Worm (Caenorhabditis elegans) whole organism, mixed stage, embryonic: ENCODE data around the gene sft-4.

Experiments
- M03D4.4 ChIP-seq: sonication (generic microtip); optimal IDR thresholded peaks from 2 replicates; lab custom pipeline; 2017; ENCODE audit warnings: mild to moderate bottlenecking, missing genetic modification characterization, missing compliant biosample characterization
- blmp-1 ChIP-seq: fragments of 150-350 bp; optimal IDR thresholded peaks from 2 replicates; lab custom pipeline; 2014; ENCODE audit warnings: missing biosample characterization, missing genetic modification characterization
- ceh-39 ChIP-seq: fragments of 150-350 bp; optimal IDR thresholded peaks from 2 replicates; lab custom pipeline; 2014; ENCODE audit warnings: missing biosample characterization, missing genetic modification characterization
- ceh-43 ChIP-seq: fragments of 200-800 bp; sonication (Bioruptor generic); optimal IDR thresholded peaks from 2 replicates; lab custom pipeline; 2018; ENCODE audit warnings: mild to moderate bottlenecking, missing genetic modification characterization, moderate library complexity, missing compliant biosample characterization
- ceh-83 ChIP-seq: fragments of 200-800 bp; sonication (Bioruptor generic); optimal IDR thresholded peaks from 2 replicates; lab custom pipeline; 2018; ENCODE audit warnings: mild to moderate bottlenecking, missing genetic modification characterization, missing compliant biosample characterization
- ces-1 ChIP-seq: fragments of 150-350 bp; optimal IDR thresholded peaks from 2 replicates; lab custom pipeline; 2014; ENCODE audit warnings: missing biosample characterization, missing genetic modification reagents, missing genetic modification characterization
- drap-1 ChIP-seq: fragments of 200-800 bp; sonication (Bioruptor generic); optimal IDR thresholded peaks from 3 replicates; lab custom pipeline; 2018; ENCODE audit warnings: mild to moderate bottlenecking, missing genetic modification characterization, missing compliant biosample characterization
- elt-1 ChIP-seq: sonication (generic microtip); optimal IDR thresholded peaks from 2 replicates; lab custom pipeline; 2017; ENCODE audit warnings: missing genetic modification characterization, mild to moderate bottlenecking, missing compliant biosample characterization, antibody characterized with exemption, moderate library complexity, borderline replicate concordance; ENCODE audit not compliant: insufficient read depth
- elt-3 ChIP-seq: fragments of 150-350 bp; optimal IDR thresholded peaks from 2 replicates; lab custom pipeline; 2014; ENCODE audit warnings: missing biosample characterization, missing genetic modification characterization
- flh-1 ChIP-seq: fragments of 200-800 bp; sonication (Bioruptor generic); optimal IDR thresholded peaks from 2 replicates; lab custom pipeline; 2018; ENCODE audit warnings: mild to moderate bottlenecking, missing genetic modification characterization, moderate library complexity, missing compliant biosample characterization
- ham-2 ChIP-seq: fragments of 200-800 bp; sonication (Bioruptor generic); optimal IDR thresholded peaks from 2 replicates; lab custom pipeline; 2018; ENCODE audit warnings: mild to moderate bottlenecking, missing genetic modification characterization, missing compliant biosample characterization
- hlh-1 ChIP-seq: fragments of 150-350 bp; optimal IDR thresholded peaks from 2 replicates; lab custom pipeline; 2014; ENCODE audit warnings: missing biosample characterization, missing genetic modification reagents, missing genetic modification characterization
- lin-32 ChIP-seq: fragments of 200-800 bp; sonication (Bioruptor generic); optimal IDR thresholded peaks from 2 replicates; lab custom pipeline; 2018; ENCODE audit warnings: mild to moderate bottlenecking, missing genetic modification characterization, missing compliant biosample characterization
- lsy-2 ChIP-seq: fragments of 150-350 bp; optimal IDR thresholded peaks from 2 replicates; lab custom pipeline; 2014; ENCODE audit warnings: missing biosample characterization, missing genetic modification characterization
- mab-5 ChIP-seq: fragments of 150-350 bp; optimal IDR thresholded peaks from 2 replicates; lab custom pipeline; 2014; ENCODE audit warnings: missing biosample characterization, missing genetic modification characterization
- mep-1 ChIP-seq: fragments of 150-350 bp; optimal IDR thresholded peaks from 2 replicates; lab custom pipeline; 2017; ENCODE audit warnings: missing biosample characterization, missing genetic modification reagents, missing genetic modification characterization, inconsistent platforms
- mls-2 ChIP-seq: sonication (generic microtip); optimal IDR thresholded peaks from 2 replicates; lab custom pipeline; 2016; ENCODE audit warnings: mild to moderate bottlenecking, missing genetic modification characterization, moderate library complexity, missing compliant biosample characterization
- nhr-2 ChIP-seq: fragments of 150-350 bp; optimal IDR thresholded peaks from 2 replicates; lab custom pipeline; 2014; ENCODE audit warnings: missing biosample characterization, missing genetic modification characterization
- nhr-237 ChIP-seq: fragments of 150-350 bp; optimal IDR thresholded peaks from 2 replicates; lab custom pipeline; 2014; ENCODE audit warnings: missing biosample characterization, missing genetic modification characterization
- nhr-28 ChIP-seq: fragments of 150-350 bp; optimal IDR thresholded peaks from 2 replicates; lab custom pipeline; 2014; ENCODE audit warnings: missing biosample characterization, missing genetic modification characterization
- nhr-76 ChIP-seq: sonication (generic microtip); optimal IDR thresholded peaks from 2 replicates; lab custom pipeline; 2017; ENCODE audit warnings: missing biosample characterization, missing genetic modification characterization
- pha-4 ChIP-seq: fragments of 150-350 bp; optimal IDR thresholded peaks from 2 replicates; lab custom pipeline; 2018; ENCODE audit warnings: missing biosample characterization, missing genetic modification reagents, missing genetic modification characterization
- sem-2 ChIP-seq: fragments of 200-800 bp; sonication (Bioruptor generic); optimal IDR thresholded peaks from 2 replicates; lab custom pipeline; 2018; ENCODE audit warnings: mild to moderate bottlenecking, missing genetic modification characterization, missing compliant biosample characterization
- snpc-4 ChIP-seq: fragments of 150-350 bp; optimal IDR thresholded peaks from 2 replicates; lab custom pipeline; 2014; ENCODE audit warnings: missing biosample characterization, missing genetic modification characterization
- sptf-1 ChIP-seq: sonication (generic microtip); optimal IDR thresholded peaks from 2 replicates; lab custom pipeline; 2017; ENCODE audit warnings: mild to moderate bottlenecking, missing genetic modification characterization, moderate library complexity, missing compliant biosample characterization
- unc-120 ChIP-seq: sonication (generic microtip); optimal IDR thresholded peaks from 2 replicates; lab custom pipeline; 2017; ENCODE audit warnings: missing genetic modification characterization, missing compliant biosample characterization; ENCODE audit not compliant: poor library complexity, severe bottlenecking
- unc-39 ChIP-seq: fragments of 150-350 bp; optimal IDR thresholded peaks from 2 replicates; lab custom pipeline; 2014; ENCODE audit warnings: missing biosample characterization, missing genetic modification characterization
- unc-62 ChIP-seq: fragments of 150-350 bp; optimal IDR thresholded peaks from 2 replicates; lab custom pipeline; 2014; ENCODE audit warnings: missing biosample characterization, missing genetic modification reagents, missing genetic modification characterization
- zip-8 ChIP-seq: fragments of 150-350 bp; optimal IDR thresholded peaks from 2 replicates; lab custom pipeline; 2014; ENCODE audit warnings: missing biosample characterization, missing genetic modification characterization
- ztf-11 ChIP-seq: fragments of 150-350 bp; optimal IDR thresholded peaks from 2 replicates; lab custom pipeline; 2014; ENCODE audit warnings: missing biosample characterization, missing genetic modification characterization

sft-4 gene

ce11 chrX:5799229-5799628 lies 18.7 kb upstream of the sft-4 start:
- peak; percentile 71 for TF ChIP-seq unc-62 (GFP tag; lab: Kevin White, UChicago)
- no peak for TF ChIP-seq hlh-1 (tag; lab: Kevin White, UChicago)
- no peak for TF ChIP-seq drap-1
- TF ChIP-seq ces-1: peak; percentile 96

DNA sequence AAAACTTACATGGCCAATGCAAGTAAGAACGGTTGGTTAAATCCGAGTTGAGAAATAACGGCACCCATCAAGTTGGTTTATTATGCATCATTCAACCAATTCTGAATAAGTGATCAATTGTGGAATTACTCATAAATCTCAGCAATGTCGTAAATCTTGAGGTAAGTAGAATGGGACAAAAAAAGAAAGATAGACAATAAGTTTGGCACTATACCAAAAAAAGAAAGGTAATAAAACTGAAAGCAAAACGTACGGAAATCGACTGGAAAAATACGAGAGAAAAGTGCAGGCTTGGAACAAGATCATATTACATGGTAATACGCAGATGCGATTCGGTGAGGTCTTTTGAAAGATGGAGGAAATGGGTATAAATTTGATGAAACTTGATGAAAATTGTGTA lies 18.2 kb upstream of the sft-4 start, which contains the start of gene F46G11.4:
F46G11.4 (minus strand) TSS at position 101 of the 400 bp plus-strand sequence.
- TF ChIP-seq elt-3 (tag; lab: Kevin White, UChicago): no peak
- no peak for TF ChIP-seq sem-2 (GFP tag; lab: Kevin White, UChicago)
- TF ChIP-seq snpc-4 (tag; lab: Kevin White, UChicago): no peak
- TF ChIP-seq lsy-2 (tag; lab: Kevin White, UChicago): no peak
- TF ChIP-seq ceh-39: no peak
- no peak for TF ChIP-seq ceh-43
- no peak for TF ChIP-seq elt-1 (tag; lab: Kevin White, UChicago)
- TF ChIP-seq blmp-1 (tag; lab: Kevin White, UChicago): no peak
- no peak for TF ChIP-seq nhr-76 (tag; lab: Kevin White, UChicago)
- TF ChIP-seq unc-120 (tag; lab: Kevin White, UChicago): no peak
- TF ChIP-seq nhr-2 (tag; lab: Kevin White, UChicago): no peak

- TF ChIP-seq M03D4.4 (tag; lab: Kevin White, UChicago) (no peak), hlh-1 (tag; lab: Kevin White, UChicago) (no peak), ces-1 (no peak)
- TF ChIP-seq, all 35 proteins: peak for 0
These were observed 13.9 kb upstream of the sft-4 start for ce11 chrX:5794432-5794831.

DNA sequence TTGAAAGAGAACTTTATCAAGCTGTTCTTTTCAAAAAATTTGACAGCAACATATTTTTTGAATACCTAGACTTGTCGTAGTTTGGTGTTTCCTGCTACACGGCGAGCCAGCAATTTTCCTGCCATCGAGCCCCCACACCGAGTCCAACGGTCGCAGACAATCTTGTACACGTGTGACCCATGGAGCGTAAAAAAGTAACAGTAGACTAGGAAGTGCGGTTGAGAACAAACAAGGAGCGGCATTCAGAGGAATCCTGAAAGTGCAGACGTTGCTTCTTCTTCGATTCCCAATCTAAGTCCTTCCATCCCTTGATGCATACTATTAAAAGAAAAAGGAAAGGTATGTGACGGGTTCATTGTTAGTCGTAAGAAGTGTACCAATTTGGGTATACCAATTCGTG lies 10.4 kb upstream of the sft-4 start, which contains the start of gene twnk-1:
twnk-1 (plus strand) TSS at position 301 of the 400 bp plus-strand sequence.
- TF ChIP-seq ceh-43 (no peak), unc-39 (no peak), drap-1 (no peak), mab-5 (tag; lab: Kevin White, UChicago) (no peak), ces-1 (no peak), nhr-28 (tag; lab: Kevin White, UChicago) (no peak), unc-62 (GFP tag; lab: Kevin White, UChicago) (no peak), snpc-4 (tag; lab: Kevin White, UChicago) (no peak), ceh-39 (no peak), nhr-237 (no peak)

- TF ChIP-seq ham-2 (GFP tag; lab: Kevin White, UChicago): no peak
- no peak for TF ChIP-seq drap-1
- TF ChIP-seq snpc-4 (tag; lab: Kevin White, UChicago): no peak
- no peak for TF ChIP-seq nhr-237
- no peak for TF ChIP-seq lsy-2 (tag; lab: Kevin White, UChicago)
- no peak for TF ChIP-seq elt-3 (tag; lab: Kevin White, UChicago)
- TF ChIP-seq mep-1 (tag; lab: Kevin White, UChicago): no peak
- TF ChIP-seq ceh-83 (GFP tag; lab: Kevin White, UChicago): no peak
- no peak for TF ChIP-seq sem-2 (GFP tag; lab: Kevin White, UChicago)
- TF ChIP-seq ces-1: no peak
- no peak for TF ChIP-seq ztf-11 (tag; lab: Kevin White, UChicago)
- TF ChIP-seq unc-62 (GFP tag; lab: Kevin White, UChicago): no peak
- TF ChIP-seq hlh-1 (tag; lab: Kevin White, UChicago): no peak
- no peak for TF ChIP-seq zip-8 (tag; lab: Kevin White, UChicago)
- TF ChIP-seq unc-120 (tag; lab: Kevin White, UChicago): no peak
- no peak for TF ChIP-seq mab-5 (tag; lab: Kevin White, UChicago)
These were observed 7.3 kb upstream of the sft-4 start, which contains the start of gene F46G11.2 for ce11 chrX:5787861-5788260. TSS of gene F46G11.2 (plus strand) at chrX:5788161.

- TF ChIP-seq zip-8 (tag; lab: Kevin White, UChicago) (no peak), mls-2 (no peak), nhr-237 (no peak), flh-1 (GFP tag; lab: Kevin White, UChicago) (no peak), sptf-1 (tag; lab: Kevin White, UChicago) (no peak), ces-1 (no peak), lin-32 (GFP tag; lab: Kevin White, UChicago) (no peak), blmp-1 (tag; lab: Kevin White, UChicago) (no peak), ceh-43 (no peak), mep-1 (tag; lab: Kevin White, UChicago) (no peak), pha-4 (tag; lab: Kevin White, UChicago) (no peak), lsy-2 (tag; lab: Kevin White, UChicago) (no peak), elt-3 (tag; lab: Kevin White, UChicago) (no peak), unc-120 (tag; lab: Kevin White, UChicago) (no peak), M03D4.4 (tag; lab: Kevin White, UChicago) (no peak)
These were observed 5.7 kb upstream of the sft-4 start, which contains the start of gene F46G11.6 for ce11 chrX:5786193-5786592. TSS of gene F46G11.6 (plus strand) at chrX:5786493.
